Fruit fly (Drosophila melanogaster) whole organism, embryonic: ENCODE data around the gene Pvr.

Experiments
- Adf1 ChIP-seq: fragments of 200-800 bp; sonication (Bioruptor generic); IDR thresholded peaks from 2 replicates; pipeline ENCODE4 v1.3.6; 2022; ENCODE audit warnings: missing biosample characterization, missing genetic modification characterization
- Awh ChIP-seq: fragments of 200-800 bp; sonication (Bioruptor generic); IDR thresholded peaks from 2 replicates; pipeline ENCODE4, ENCODE4 v1.3.6; 2022; ENCODE audit warnings: missing biosample characterization, missing genetic modification characterization
- CG10267 ChIP-seq: fragments of 200-800 bp; sonication (Bioruptor generic); optimal IDR thresholded peaks from 2 replicates; lab custom pipeline; 2018; ENCODE audit warnings: missing biosample characterization, mild to moderate bottlenecking, missing genetic modification characterization, moderate library complexity
- CG10366 ChIP-seq: fragments of 200-800 bp; sonication (Bioruptor generic); IDR thresholded peaks from 2 replicates; pipeline ENCODE4 v1.3.6; 2022; ENCODE audit warnings: missing biosample characterization, missing genetic modification characterization
- CG10431 ChIP-seq: fragments of 200-800 bp; sonication (Bioruptor generic); optimal IDR thresholded peaks from 3 replicates; lab custom pipeline; 2018; ENCODE audit warnings: missing biosample characterization, mild to moderate bottlenecking, missing genetic modification characterization
- CG10543 ChIP-seq: fragments of 200-800 bp; sonication (Bioruptor generic); optimal IDR thresholded peaks from 3 replicates; lab custom pipeline; 2017; ENCODE audit warnings: missing biosample characterization, mild to moderate bottlenecking, missing genetic modification characterization, moderate library complexity
- CG12155 ChIP-seq: fragments of 200-800 bp; sonication (Bioruptor generic); optimal IDR thresholded peaks from 3 replicates; lab custom pipeline; 2016; ENCODE audit warnings: missing biosample characterization, missing genetic modification characterization
- CG13775 ChIP-seq: fragments of 200-800 bp; sonication (Bioruptor generic); optimal IDR thresholded peaks from 3 replicates; lab custom pipeline; 2017; ENCODE audit warnings: missing biosample characterization, mild to moderate bottlenecking, missing genetic modification characterization
- CG14014 ChIP-seq: fragments of 200-800 bp; sonication (Bioruptor generic); IDR thresholded peaks from 2 replicates; pipeline ENCODE4 v1.3.6; 2022; ENCODE audit warnings: missing biosample characterization, missing genetic modification characterization
- CG14965 ChIP-seq: fragments of 200-800 bp; sonication (Bioruptor generic); optimal IDR thresholded peaks from 2 replicates; lab custom pipeline; 2016; ENCODE audit warnings: missing biosample characterization, missing genetic modification characterization, borderline replicate concordance
- CG15073 ChIP-seq: fragments of 200-800 bp; sonication (Bioruptor generic); optimal IDR thresholded peaks from 2 replicates; lab custom pipeline; 2016; ENCODE audit warnings: missing biosample characterization, missing genetic modification characterization
- CG1529 ChIP-seq: fragments of 200-800 bp; sonication (Bioruptor generic); optimal IDR thresholded peaks from 3 replicates; lab custom pipeline; 2018; ENCODE audit warnings: missing biosample characterization, missing genetic modification characterization
- CG17385 ChIP-seq: fragments of 200-800 bp; sonication (Bioruptor generic); optimal IDR thresholded peaks from 3 replicates; lab custom pipeline; 2018; ENCODE audit warnings: missing biosample characterization, mild to moderate bottlenecking, missing genetic modification characterization
- CG1792 ChIP-seq: fragments of 200-800 bp; sonication (Bioruptor generic); optimal IDR thresholded peaks from 2 replicates; lab custom pipeline; 2016; ENCODE audit warnings: missing biosample characterization, missing genetic modification characterization
- CG33213 ChIP-seq: fragments of 200-800 bp; sonication (Bioruptor generic); optimal IDR thresholded peaks from 3 replicates; lab custom pipeline; 2016; ENCODE audit warnings: missing biosample characterization, missing genetic modification characterization
- CG3838 ChIP-seq: fragments of 200-800 bp; sonication (Bioruptor generic); optimal IDR thresholded peaks from 3 replicates; lab custom pipeline; 2016; ENCODE audit warnings: missing biosample characterization, missing genetic modification characterization
- CG4820 ChIP-seq: fragments of 200-800 bp; sonication (Bioruptor generic); optimal IDR thresholded peaks from 3 replicates; lab custom pipeline; 2016; ENCODE audit warnings: missing biosample characterization, missing genetic modification characterization
- CG6175 ChIP-seq: fragments of 200-800 bp; sonication (Bioruptor generic); IDR thresholded peaks from 3 replicates; pipeline ENCODE4 v1.3.6; 2022; ENCODE audit warnings: missing biosample characterization, missing genetic modification characterization
- CG6683 ChIP-seq: fragments of 200-800 bp; sonication (Bioruptor generic); optimal IDR thresholded peaks from 2 replicates; lab custom pipeline; 2017; ENCODE audit warnings: missing biosample characterization, mild to moderate bottlenecking, missing genetic modification characterization, missing genetic modification reagents
- CG6813 ChIP-seq: fragments of 200-800 bp; sonication (Bioruptor generic); optimal IDR thresholded peaks from 2 replicates; lab custom pipeline; 2017; ENCODE audit warnings: missing biosample characterization, missing genetic modification characterization, mild to moderate bottlenecking, moderate library complexity, missing genetic modification reagents
- CG7556 ChIP-seq: fragments of 200-800 bp; sonication (Bioruptor generic); optimal IDR thresholded peaks from 2 replicates; lab custom pipeline; 2017; ENCODE audit warnings: missing biosample characterization, mild to moderate bottlenecking, missing genetic modification characterization
- CG9817 ChIP-seq: fragments of 200-800 bp; sonication (Bioruptor generic); optimal IDR thresholded peaks from 2 replicates; lab custom pipeline; 2018; ENCODE audit warnings: missing biosample characterization, mild to moderate bottlenecking, missing genetic modification characterization, moderate library complexity
- Doc2 ChIP-seq: fragments of 200-800 bp; sonication (Bioruptor generic); IDR thresholded peaks from 2 replicates; pipeline ENCODE4 v1.3.6; 2022; ENCODE audit warnings: missing biosample characterization, missing genetic modification characterization
- Dref ChIP-seq: fragments of 200-800 bp; sonication (Bioruptor generic); IDR thresholded peaks from 2 replicates; pipeline ENCODE4 v1.3.6; 2022; ENCODE audit warnings: missing biosample characterization, missing genetic modification characterization
- Elba2 ChIP-seq: fragments of 200-800 bp; sonication (Bioruptor generic); optimal IDR thresholded peaks from 3 replicates; lab custom pipeline; 2016; ENCODE audit warnings: missing biosample characterization, missing genetic modification characterization
- Kr ChIP-seq: fragments of 200-800 bp; sonication (Bioruptor generic); optimal IDR thresholded peaks from 2 replicates; lab custom pipeline; 2017; ENCODE audit warnings: missing biosample characterization, mild to moderate bottlenecking, missing genetic modification characterization
- NC2α ChIP-seq: fragments of 200-800 bp; sonication (Bioruptor generic); optimal IDR thresholded peaks from 2 replicates; lab custom pipeline; 2016; ENCODE audit warnings: missing biosample characterization, missing genetic modification characterization
- Stat92E ChIP-seq, 3 experiments: fragments of >200 bp in 2 of 3; fragments of 200-800 bp in 1 of 3; sonication (Bioruptor generic) in 1 of 3; optimal IDR thresholded peaks; 2 replicates each; lab custom pipeline; 2017 to 2019; ENCODE audit warnings: missing biosample characterization in 3 of 3, missing genetic modification characterization in 3 of 3, mild to moderate bottlenecking in 1 of 3, moderate library complexity in 1 of 3
- Trl ChIP-seq, 3 experiments: fragments of >200 bp in 2 of 3; fragments of 200-800 bp in 1 of 3; sonication (Bioruptor generic) in 1 of 3; optimal IDR thresholded peaks; 2 replicates in 1 of 3; 3 replicates in 2 of 3; lab custom pipeline; 2016 to 2017; ENCODE audit warnings: missing biosample characterization in 1 of 3, missing genetic modification characterization in 1 of 3
- Xbp1 ChIP-seq: fragments of 200-800 bp; sonication (Bioruptor generic); optimal IDR thresholded peaks from 3 replicates; lab custom pipeline; 2016; ENCODE audit warnings: missing biosample characterization, mild to moderate bottlenecking, missing genetic modification characterization
- br ChIP-seq: fragments of >200 bp; optimal IDR thresholded peaks from 2 replicates; lab custom pipeline; 2017
- da ChIP-seq: fragments of 200-800 bp; sonication (Bioruptor generic); optimal IDR thresholded peaks from 2 replicates; lab custom pipeline; 2016; ENCODE audit warnings: missing biosample characterization, missing genetic modification characterization
- dimm ChIP-seq: fragments of 200-800 bp; sonication (Bioruptor generic); IDR thresholded peaks from 2 replicates; pipeline ENCODE4 v1.3.6; 2022; ENCODE audit warnings: missing biosample characterization, missing genetic modification characterization
- disco-r ChIP-seq: fragments of 200-800 bp; sonication (Bioruptor generic); optimal IDR thresholded peaks from 2 replicates; lab custom pipeline; 2016; ENCODE audit warnings: missing biosample characterization, missing genetic modification characterization
- dpn ChIP-seq, 2 experiments: fragments of 200-800 bp; sonication (Bioruptor generic); optimal IDR thresholded peaks; 3 replicates each; lab custom pipeline; 2016; ENCODE audit warnings: missing biosample characterization in 2 of 2, missing genetic modification characterization in 2 of 2
- fru ChIP-seq: fragments of >200 bp; optimal IDR thresholded peaks from 2 replicates; lab custom pipeline; 2017
- ftz-f1 ChIP-seq: fragments of 200-800 bp; sonication (Bioruptor generic); optimal IDR thresholded peaks from 2 replicates; lab custom pipeline; 2016; ENCODE audit warnings: missing biosample characterization, missing genetic modification characterization
- hkb ChIP-seq, 2 experiments: fragments of 200-800 bp in 1 of 2; fragments of >200 bp in 1 of 2; sonication (Bioruptor generic) in 1 of 2; IDR thresholded peaks in 1 of 2; optimal IDR thresholded peaks in 1 of 2; 2 replicates each; pipeline versions ENCODE4 v1.3.6 to Lab custom; 2017 to 2022; ENCODE audit warnings: missing biosample characterization in 1 of 2, missing genetic modification characterization in 1 of 2
- lab ChIP-seq: fragments of 200-800 bp; sonication (Bioruptor generic); optimal IDR thresholded peaks from 3 replicates; lab custom pipeline; 2017; ENCODE audit warnings: missing biosample characterization, missing genetic modification characterization, mild to moderate bottlenecking, moderate library complexity, missing genetic modification reagents
- lmd ChIP-seq: fragments of 200-800 bp; sonication (Bioruptor generic); IDR thresholded peaks from 2 replicates; pipeline ENCODE4 v1.3.6; 2022; ENCODE audit warnings: missing biosample characterization, missing genetic modification characterization
- phol ChIP-seq: fragments of 200-800 bp; sonication (Bioruptor generic); optimal IDR thresholded peaks from 3 replicates; lab custom pipeline; 2018; ENCODE audit warnings: missing biosample characterization, mild to moderate bottlenecking, missing genetic modification characterization, moderate library complexity
- salm ChIP-seq: fragments of 200-800 bp; sonication (Bioruptor generic); optimal IDR thresholded peaks from 2 replicates; lab custom pipeline; 2018; ENCODE audit warnings: missing biosample characterization, mild to moderate bottlenecking, missing genetic modification characterization
- slou ChIP-seq: fragments of 200-800 bp; sonication (Bioruptor generic); optimal IDR thresholded peaks from 3 replicates; lab custom pipeline; 2016; ENCODE audit warnings: missing biosample characterization, missing genetic modification characterization
- sug ChIP-seq: fragments of 200-800 bp; optimal IDR thresholded peaks from 2 replicates; lab custom pipeline; 2019; ENCODE audit warnings: missing biosample characterization, mild to moderate bottlenecking, missing genetic modification characterization, moderate library complexity
- toy ChIP-seq: fragments of 200-800 bp; sonication (Bioruptor generic); IDR thresholded peaks from 2 replicates; pipeline ENCODE4 v1.3.6; 2022; ENCODE audit warnings: missing biosample characterization, missing genetic modification characterization
- tup ChIP-seq: fragments of 200-800 bp; sonication (Bioruptor generic); optimal IDR thresholded peaks from 2 replicates; lab custom pipeline; 2016; ENCODE audit warnings: missing biosample characterization, mild to moderate bottlenecking, missing genetic modification characterization, moderate library complexity
- wek ChIP-seq: fragments of 200-800 bp; sonication (Bioruptor generic); optimal IDR thresholded peaks from 3 replicates; lab custom pipeline; 2018; ENCODE audit warnings: missing biosample characterization, mild to moderate bottlenecking, missing genetic modification characterization, moderate library complexity
- yki ChIP-seq: fragments of >200 bp; optimal IDR thresholded peaks from 3 replicates; lab custom pipeline; 2018

Pvr gene

DNA sequence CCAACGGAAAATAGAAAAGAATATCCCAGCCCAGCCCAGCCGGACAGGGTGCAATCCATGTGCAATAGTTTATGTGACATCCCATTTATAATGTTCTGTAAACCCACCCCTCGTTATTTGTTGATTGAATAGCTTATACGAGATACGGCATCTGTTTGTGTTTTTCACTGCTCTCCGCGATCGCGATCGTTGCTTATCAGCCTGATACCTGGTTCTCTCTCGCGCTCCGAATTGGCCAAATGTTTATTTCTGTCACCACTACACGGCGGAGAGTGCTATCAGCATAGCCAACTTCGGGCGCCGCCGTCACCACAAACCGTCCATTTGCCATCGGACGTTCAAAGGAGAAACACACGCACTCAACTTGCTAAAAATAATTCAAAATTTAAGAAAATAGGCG is 25.7 kb downstream of the Pvr start, which contains the start of gene CG8353 (continued):
- no peak for TF ChIP-seq CG9817 (tag; lab: Kevin White, UChicago)
- no peak for TF ChIP-seq ftz-f1
- TF ChIP-seq CG6683 (GFP tag; lab: Kevin White, UChicago): no peak
- TF ChIP-seq yki: no peak
- no peak for TF ChIP-seq CG4820 (GFP tag; lab: Kevin White, UChicago)
- TF ChIP-seq CG14014 (GFP tag; lab: Robert Waterston, UW): no peak
- no peak for TF ChIP-seq CG6813 (GFP tag; lab: Kevin White, UChicago)
- TF ChIP-seq salm (tag; lab: Kevin White, UChicago): no peak
- TF ChIP-seq dpn (GFP tag; optimal IDR thresholded peaks at IDR 0.05; lab: Kevin White, UChicago): no peak
- TF ChIP-seq CG17385: no peak
- no peak for TF ChIP-seq CG10267 (tag; lab: Kevin White, UChicago)
- no peak for TF ChIP-seq CG13775
- no peak for TF ChIP-seq Awh (GFP tag; lab: Robert Waterston, UW)
- TF ChIP-seq disco-r: no peak
- TF ChIP-seq CG1792 (GFP tag; lab: Kevin White, UChicago): no peak
- TF ChIP-seq CG10366 (GFP tag; lab: Robert Waterston, UW): no peak
- no peak for TF ChIP-seq dimm (GFP tag; lab: Robert Waterston, UW)
- no peak for TF ChIP-seq Dref (GFP tag; lab: Robert Waterston, UW)
- TF ChIP-seq fru (lab: Kevin White, UChicago): no peak
- no peak for TF ChIP-seq phol (tag; lab: Kevin White, UChicago)
- no peak for TF ChIP-seq CG33213
- TF ChIP-seq CG12155 (GFP tag; lab: Kevin White, UChicago): no peak
- no peak for TF ChIP-seq NC2α (GFP tag; lab: Kevin White, UChicago)
- no peak for TF ChIP-seq lmd
- no peak for TF ChIP-seq toy (GFP tag; lab: Robert Waterston, UW)
- TF ChIP-seq CG6175 (GFP tag; lab: Robert Waterston, UW): no peak
- no peak for TF ChIP-seq CG10431 (GFP tag; lab: Kevin White, UChicago)
- TF ChIP-seq tup (GFP tag; lab: Kevin White, UChicago): no peak
- TF ChIP-seq lab (GFP tag; lab: Kevin White, UChicago): no peak
- TF ChIP-seq da (GFP tag; lab: Kevin White, UChicago): no peak
- TF ChIP-seq slou (GFP tag; lab: Kevin White, UChicago): no peak
- TF ChIP-seq hkb (optimal IDR thresholded peaks at IDR 0.05; lab: Kevin White, UChicago): no peak
- no peak for TF ChIP-seq hkb (GFP tag; IDR thresholded peaks at IDR 0.05; lab: Robert Waterston, UW)
- TF ChIP-seq Trl (optimal IDR thresholded peaks at IDR 0.05; lab: Kevin White, UChicago): peak in 1 of 2 experiments; percentile 62
- TF ChIP-seq Trl (GFP tag; optimal IDR thresholded peaks at IDR 0.05; lab: Kevin White, UChicago): no peak
- TF ChIP-seq sug (tag; lab: Kevin White, UChicago): peak; percentile 32
- peak; percentile 42; the same call in 1 of the 2 replicates for TF ChIP-seq Adf1
- TF ChIP-seq br (lab: Kevin White, UChicago): no peak
- TF ChIP-seq CG1529 (GFP tag; lab: Kevin White, UChicago): no peak
- TF ChIP-seq CG15073 (GFP tag; lab: Kevin White, UChicago): no peak
- peak; percentile 71 for TF ChIP-seq wek (GFP tag; lab: Kevin White, UChicago)
- no peak for TF ChIP-seq Doc2 (GFP tag; lab: Robert Waterston, UW)
- TF ChIP-seq CG7556 (GFP tag; lab: Kevin White, UChicago): no peak
- no peak for TF ChIP-seq Stat92E (GFP tag; optimal IDR thresholded peaks at IDR 0.05; lab: Kevin White, UChicago)
- TF ChIP-seq Xbp1 (GFP tag; lab: Kevin White, UChicago): no peak
- peak; percentile 30 for TF ChIP-seq CG10543
- TF ChIP-seq Kr (GFP tag; lab: Kevin White, UChicago): no peak
- TF ChIP-seq CG3838 (GFP tag; lab: Kevin White, UChicago): no peak
- TF ChIP-seq Elba2 (GFP tag; lab: Kevin White, UChicago): no peak
- no peak for TF ChIP-seq CG14965
